Worm (Caenorhabditis elegans) whole organism, late embryonic: Measurements from ENCODE around the gene F36G9.13.

ENCODE experiments used
- C38D4.7 ChIP-seq: fragments of 200-800 bp; sonication (Bioruptor generic); optimal IDR thresholded peaks from 2 replicates; lab custom pipeline; 2018; ENCODE audit warnings: mild to moderate bottlenecking, missing genetic modification characterization, moderate library complexity, missing compliant biosample characterization
- K02D7.2 ChIP-seq: sonication (generic microtip); optimal IDR thresholded peaks from 2 replicates; lab custom pipeline; 2017; ENCODE audit warnings: mild to moderate bottlenecking, missing genetic modification characterization, missing compliant biosample characterization
- ahr-1 ChIP-seq: sonication (generic microtip); optimal IDR thresholded peaks from 2 replicates; lab custom pipeline; 2016; ENCODE audit warnings: missing genetic modification characterization, missing compliant biosample characterization
- ama-1 ChIP-seq: fragments of 150-350 bp; optimal IDR thresholded peaks from 2 replicates; lab custom pipeline; 2014
- ceh-14 ChIP-seq: sonication (generic microtip); optimal IDR thresholded peaks from 2 replicates; lab custom pipeline; 2016; ENCODE audit warnings: missing genotype, missing genetic modification characterization, missing compliant biosample characterization
- ceh-18 ChIP-seq: sonication (generic microtip); optimal IDR thresholded peaks from 2 replicates; lab custom pipeline; 2016; ENCODE audit warnings: missing genetic modification characterization, missing compliant biosample characterization
- ceh-19 ChIP-seq: fragments of 200-800 bp; sonication (Bioruptor generic); optimal IDR thresholded peaks from 2 replicates; lab custom pipeline; 2018; ENCODE audit warnings: mild to moderate bottlenecking, missing genetic modification characterization, missing compliant biosample characterization
- ceh-2 ChIP-seq: sonication (generic microtip); optimal IDR thresholded peaks from 2 replicates; lab custom pipeline; 2016; ENCODE audit warnings: missing genotype, missing genetic modification characterization, missing compliant biosample characterization
- ceh-24 ChIP-seq: sonication (generic microtip); optimal IDR thresholded peaks from 2 replicates; lab custom pipeline; 2016; ENCODE audit warnings: mild to moderate bottlenecking, missing genetic modification characterization, missing compliant biosample characterization
- ceh-30 ChIP-seq: fragments of 150-350 bp; optimal IDR thresholded peaks from 2 replicates; lab custom pipeline; 2014; ENCODE audit warnings: missing biosample characterization, missing genetic modification characterization
- ceh-34 ChIP-seq: sonication (generic microtip); optimal IDR thresholded peaks from 2 replicates; lab custom pipeline; 2016; ENCODE audit warnings: mild to moderate bottlenecking, missing genetic modification characterization, missing compliant biosample characterization
- ceh-45 ChIP-seq: fragments of 200-800 bp; sonication (Bioruptor generic); IDR thresholded peaks from 2 replicates; pipeline ENCODE4 v1.3.6; 2022; ENCODE audit warnings: missing genetic modification reagents, missing genetic modification characterization, missing compliant biosample characterization
- ceh-48 ChIP-seq: sonication (generic microtip); optimal IDR thresholded peaks from 2 replicates; lab custom pipeline; 2016; ENCODE audit warnings: missing genetic modification characterization, inconsistent platforms, missing compliant biosample characterization
- ceh-6 ChIP-seq: fragments of 200-800 bp; sonication (Bioruptor generic); optimal IDR thresholded peaks from 2 replicates; lab custom pipeline; 2018; ENCODE audit warnings: mild to moderate bottlenecking, missing genetic modification characterization, missing compliant biosample characterization
- ceh-9 ChIP-seq: sonication (generic microtip); optimal IDR thresholded peaks from 2 replicates; lab custom pipeline; 2016; ENCODE audit warnings: mild to moderate bottlenecking, missing genetic modification characterization, inconsistent platforms, missing compliant biosample characterization
- che-1 ChIP-seq: sonication (generic microtip); optimal IDR thresholded peaks from 2 replicates; lab custom pipeline; 2016; ENCODE audit warnings: mild to moderate bottlenecking, missing genetic modification characterization, missing compliant biosample characterization
- dmd-4 ChIP-seq: sonication (generic microtip); optimal IDR thresholded peaks from 2 replicates; lab custom pipeline; 2016; ENCODE audit warnings: borderline replicate concordance, missing genetic modification characterization, missing compliant biosample characterization
- dve-1 ChIP-seq: sonication (generic microtip); optimal IDR thresholded peaks from 2 replicates; lab custom pipeline; 2017; ENCODE audit warnings: antibody characterized with exemption, mild to moderate bottlenecking, missing genetic modification characterization, missing compliant biosample characterization
- elt-2 ChIP-seq: sonication (generic microtip); optimal IDR thresholded peaks from 2 replicates; lab custom pipeline; 2016; ENCODE audit warnings: missing genetic modification reagents, missing genetic modification characterization, missing compliant biosample characterization
- eyg-1 ChIP-seq: sonication (generic microtip); optimal IDR thresholded peaks from 2 replicates; lab custom pipeline; 2016; ENCODE audit warnings: missing genotype, missing genetic modification characterization, missing compliant biosample characterization
- fkh-6 ChIP-seq: sonication (generic microtip); optimal IDR thresholded peaks from 2 replicates; lab custom pipeline; 2016; ENCODE audit warnings: missing genetic modification characterization, missing compliant biosample characterization
- hlh-13 ChIP-seq: fragments of 200-800 bp; sonication (Bioruptor generic); optimal IDR thresholded peaks from 2 replicates; lab custom pipeline; 2018; ENCODE audit warnings: mild to moderate bottlenecking, missing genetic modification characterization, missing compliant biosample characterization
- hlh-15 ChIP-seq: sonication (generic microtip); optimal IDR thresholded peaks from 2 replicates; lab custom pipeline; 2016; ENCODE audit warnings: missing genetic modification characterization, missing compliant biosample characterization
- hlh-30 ChIP-seq: sonication (generic microtip); optimal IDR thresholded peaks from 2 replicates; lab custom pipeline; 2017; ENCODE audit warnings: antibody characterized with exemption, missing genetic modification characterization, missing compliant biosample characterization; ENCODE audit not compliant: insufficient read depth
- hlh-8 ChIP-seq: sonication (generic microtip); optimal IDR thresholded peaks from 2 replicates; lab custom pipeline; 2016; ENCODE audit warnings: missing genotype, missing genetic modification characterization, missing compliant biosample characterization
- mec-3 ChIP-seq: sonication (generic microtip); optimal IDR thresholded peaks from 2 replicates; lab custom pipeline; 2016; ENCODE audit warnings: borderline replicate concordance, missing genetic modification characterization, missing compliant biosample characterization
- nfya-1 ChIP-seq: sonication (generic microtip); optimal IDR thresholded peaks from 2 replicates; lab custom pipeline; 2017; ENCODE audit warnings: missing genetic modification characterization, mild to moderate bottlenecking, missing compliant biosample characterization, antibody characterized with exemption, moderate library complexity
- nhr-11 ChIP-seq: fragments of 150-350 bp; optimal IDR thresholded peaks from 2 replicates; lab custom pipeline; 2014; ENCODE audit warnings: missing biosample characterization, missing genetic modification characterization
- npax-4 ChIP-seq: sonication (generic microtip); optimal IDR thresholded peaks from 2 replicates; lab custom pipeline; 2016; ENCODE audit warnings: missing genetic modification characterization, missing compliant biosample characterization
- odd-2 ChIP-seq: sonication (generic microtip); optimal IDR thresholded peaks from 2 replicates; lab custom pipeline; 2017; ENCODE audit warnings: antibody characterized with exemption, mild to moderate bottlenecking, missing genetic modification characterization, missing compliant biosample characterization
- pat-9 ChIP-seq: fragments of 200-800 bp; sonication (Bioruptor generic); optimal IDR thresholded peaks from 2 replicates; lab custom pipeline; 2018; ENCODE audit warnings: mild to moderate bottlenecking, missing genetic modification characterization, moderate library complexity, missing compliant biosample characterization
- pax-1 ChIP-seq: fragments of 150-350 bp; optimal IDR thresholded peaks from 2 replicates; lab custom pipeline; 2014; ENCODE audit warnings: missing biosample characterization, missing genetic modification characterization
- pha-2 ChIP-seq: sonication (generic microtip); optimal IDR thresholded peaks from 2 replicates; lab custom pipeline; 2017; ENCODE audit warnings: mild to moderate bottlenecking, missing genetic modification characterization, missing compliant biosample characterization
- pha-4 ChIP-seq: fragments of 150-350 bp; optimal IDR thresholded peaks from 2 replicates; lab custom pipeline; 2018; ENCODE audit warnings: missing biosample characterization, missing genetic modification reagents, missing genetic modification characterization
- pqm-1 ChIP-seq: sonication (generic microtip); optimal IDR thresholded peaks from 2 replicates; lab custom pipeline; 2016; ENCODE audit warnings: missing genetic modification characterization, missing compliant biosample characterization
- pros-1 ChIP-seq: fragments of 150-350 bp; optimal IDR thresholded peaks from 2 replicates; lab custom pipeline; 2014; ENCODE audit warnings: missing biosample characterization, missing genetic modification reagents, missing genetic modification characterization
- rnt-1 ChIP-seq: sonication (generic microtip); optimal IDR thresholded peaks from 2 replicates; lab custom pipeline; 2016; ENCODE audit warnings: missing genetic modification characterization, missing compliant biosample characterization
- sdc-2 ChIP-seq: sonication (generic microtip); optimal IDR thresholded peaks from 2 replicates; lab custom pipeline; 2016; ENCODE audit warnings: missing genotype, missing genetic modification characterization, missing compliant biosample characterization
- syd-9 ChIP-seq: sonication (generic microtip); optimal IDR thresholded peaks from 2 replicates; lab custom pipeline; 2016; ENCODE audit warnings: mild to moderate bottlenecking, missing genetic modification characterization, moderate library complexity, missing compliant biosample characterization
- tbx-7 ChIP-seq: sonication (generic microtip); optimal IDR thresholded peaks from 2 replicates; lab custom pipeline; 2016; ENCODE audit warnings: missing genotype, missing genetic modification characterization, missing compliant biosample characterization
- ttx-3 ChIP-seq: sonication (generic microtip); optimal IDR thresholded peaks from 2 replicates; lab custom pipeline; 2016; ENCODE audit warnings: missing genetic modification reagents, missing genetic modification characterization, missing compliant biosample characterization
- unc-3 ChIP-seq, 2 experiments: fragments of 200-800 bp in 1 of 2; sonication (Bioruptor generic) in 1 of 2; sonication (generic microtip) in 1 of 2; conservative IDR thresholded peaks in 1 of 2; optimal IDR thresholded peaks in 1 of 2; 2 replicates each; pipeline versions ENCODE4 v1.3.6 to Lab custom; 2016 to 2022; ENCODE audit warnings: missing compliant biosample characterization in 2 of 2, missing genetic modification characterization in 2 of 2, missing genetic modification reagents in 1 of 2
- unc-42 ChIP-seq: sonication (generic microtip); optimal IDR thresholded peaks from 2 replicates; lab custom pipeline; 2016; ENCODE audit warnings: missing genotype, missing genetic modification characterization, missing compliant biosample characterization
- unc-86 ChIP-seq: sonication (generic microtip); optimal IDR thresholded peaks from 2 replicates; lab custom pipeline; 2016; ENCODE audit warnings: missing genetic modification characterization, missing compliant biosample characterization
- zip-5 ChIP-seq: sonication (generic microtip); optimal IDR thresholded peaks from 2 replicates; lab custom pipeline; 2016; ENCODE audit warnings: missing genetic modification characterization, missing compliant biosample characterization

Gene F36G9.13

DNA sequence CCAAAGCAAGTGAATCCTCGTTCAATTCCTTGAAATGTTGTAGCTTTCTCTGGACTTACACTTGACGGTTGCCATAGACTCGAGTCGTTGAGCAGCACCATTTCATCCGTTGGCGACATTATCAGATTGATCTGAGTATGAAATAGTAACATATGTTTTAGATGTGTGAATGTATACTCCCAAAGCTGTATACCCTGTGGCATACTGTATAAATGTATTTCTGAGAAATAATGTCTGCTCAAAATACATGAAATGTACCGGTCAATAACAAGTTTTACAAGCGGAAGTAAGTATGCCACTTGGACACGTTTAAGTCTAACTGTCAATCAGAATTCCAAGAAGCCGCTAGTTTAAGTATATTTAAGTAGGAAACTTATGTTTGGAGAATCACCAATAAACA, 26.5 kb downstream of the F36G9.13 start, which contains the start of gene str-233:
Gene str-233, minus strand, starts transcription at position 101 of the 400 bp plus-strand sequence.
- TF ChIP-seq K02D7.2 (tag; lab: Kevin White, UChicago), result no peak
- no peak for TF ChIP-seq pax-1 (tag; lab: Kevin White, UChicago)
- TF ChIP-seq ama-1, result no peak
- no peak for TF ChIP-seq odd-2
- TF ChIP-seq mec-3, result no peak
- TF ChIP-seq ceh-30 (tag; lab: Kevin White, UChicago), result no peak
- TF ChIP-seq ahr-1 (tag; lab: Kevin White, UChicago), result no peak
- TF ChIP-seq pros-1 (tag; lab: Kevin White, UChicago), result no peak
- TF ChIP-seq, all 69 proteins: peak for 0

DNA sequence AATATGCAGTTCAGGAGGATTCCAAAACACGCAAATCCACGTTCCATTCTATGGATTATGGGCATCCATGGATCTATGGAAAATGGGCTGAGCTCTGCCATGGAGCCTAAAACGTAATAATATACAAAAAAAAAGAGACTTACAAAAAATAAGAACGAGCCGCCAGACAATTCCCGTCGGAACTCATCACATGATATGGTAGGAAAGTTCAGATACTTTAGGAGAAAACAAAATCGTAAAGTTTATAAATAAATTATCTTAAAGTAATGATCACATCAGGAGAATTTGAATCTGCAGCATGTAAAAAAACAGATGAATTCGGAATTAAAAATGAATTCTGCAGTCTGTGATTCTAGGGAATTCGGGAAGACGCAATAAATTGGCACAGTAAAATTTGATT, 32.6 kb downstream of the F36G9.13 start, which contains the start of gene str-232:
Gene str-232, minus strand, starts transcription at position 101 of the 400 bp plus-strand sequence.
- TF ChIP-seq elt-2 (tag; lab: Kevin White, UChicago) (no peak), ceh-45 (no peak), unc-42 (no peak), ceh-6 (no peak), ceh-24 (tag; lab: Kevin White, UChicago) (no peak), che-1 (tag; lab: Kevin White, UChicago) (no peak), pha-4 (tag; lab: Kevin White, UChicago) (no peak), ahr-1 (tag; lab: Kevin White, UChicago) (no peak), mec-3 (no peak), ama-1 (no peak), pha-2 (no peak), dve-1 (tag; lab: Kevin White, UChicago) (no peak), eyg-1 (tag; lab: Kevin White, UChicago) (no peak), pros-1 (tag; lab: Kevin White, UChicago) (no peak), ceh-14 (tag; lab: Kevin White, UChicago) (no peak), C38D4.7 (no peak), ceh-34 (tag; lab: Kevin White, UChicago) (no peak)
- TF ChIP-seq, all 69 proteins: peak for 0

- TF ChIP-seq fkh-6 (no peak), pqm-1 (tag; lab: Kevin White, UChicago) (no peak), pax-1 (tag; lab: Kevin White, UChicago) (no peak), pros-1 (tag; lab: Kevin White, UChicago) (no peak), hlh-30 (no peak), hlh-13 (GFP tag; lab: Kevin White, UChicago) (no peak), nhr-11 (tag; lab: Kevin White, UChicago) (no peak), mec-3 (no peak), unc-3 (GFP tag; conservative IDR thresholded peaks at IDR 0.05; lab: Robert Waterston, UW) (no peak), unc-3 (tag; optimal IDR thresholded peaks at IDR 0.05; lab: Kevin White, UChicago) (no peak), ceh-2 (tag; lab: Kevin White, UChicago) (no peak), syd-9 (tag; lab: Kevin White, UChicago) (no peak), hlh-8 (no peak), hlh-15 (tag; lab: Kevin White, UChicago) (no peak), dve-1 (tag; lab: Kevin White, UChicago) (no peak), nfya-1 (tag; lab: Kevin White, UChicago) (no peak), ceh-18 (tag; lab: Kevin White, UChicago) (no peak)
Observed at ce11 chrV:16016977-16017376, 33.9 kb downstream of the F36G9.13 start.

- TF ChIP-seq mec-3 (no peak), tbx-7 (no peak), dmd-4 (tag; lab: Kevin White, UChicago) (no peak), eyg-1 (tag; lab: Kevin White, UChicago) (no peak), ceh-48 (no peak), rnt-1 (no peak), unc-42 (no peak), pha-2 (no peak), ttx-3 (tag; lab: Kevin White, UChicago) (no peak), npax-4 (tag; lab: Kevin White, UChicago) (no peak), unc-86 (no peak), zip-5 (no peak), pha-4 (tag; lab: Kevin White, UChicago) (no peak), hlh-13 (GFP tag; lab: Kevin White, UChicago) (no peak), ceh-19 (GFP tag; lab: Kevin White, UChicago) (no peak), pax-1 (tag; lab: Kevin White, UChicago) (no peak), sdc-2 (tag; lab: Kevin White, UChicago) (no peak), pat-9 (no peak), ceh-6 (no peak), ceh-9 (no peak)
Observed at ce11 chrV:16017671-16018070, 34.6 kb downstream of the F36G9.13 start, which contains the start of gene srx-43. Gene srx-43 (plus strand): TSS chrV:16017971.
